Worm (Caenorhabditis elegans): ENCODE measurements around the gene dhps-1.

ce11 chrII:11964847-11965246, 28.0 kb upstream of the dhps-1 start:
- no peak for TF ChIP-seq nhr-237 (tag; optimal IDR thresholded peaks at IDR 0.05)
- TF ChIP-seq ztf-11 (tag; optimal IDR thresholded peaks at IDR 0.05) = no peak
- no peak for TF ChIP-seq unc-62 (GFP tag; optimal IDR thresholded peaks at IDR 0.05)
- no peak for TF ChIP-seq M03D4.4 (tag; optimal IDR thresholded peaks at IDR 0.05)
